Fruit fly (Drosophila melanogaster) whole organism, adult: Measurements from ENCODE around the gene CG3552.
A peak's percentile ranks its signal among the peaks of the same experiment; 100 is the strongest.

Source experiments
- CG11617 ChIP-seq: fragments of 200-800 bp; sonication (Bioruptor generic); optimal IDR thresholded peaks from 2 replicates; lab custom pipeline; 2017; ENCODE audit warnings: mild to moderate bottlenecking, missing biosample characterization, missing genetic modification reagents, missing genetic modification characterization
- CG12768 ChIP-seq: fragments of 200-800 bp; sonication (Bioruptor generic); optimal IDR thresholded peaks from 2 replicates; lab custom pipeline; 2017; ENCODE audit warnings: missing biosample characterization, missing genetic modification characterization, mild to moderate bottlenecking, moderate library complexity, missing genetic modification reagents
- CG14711 ChIP-seq: fragments of 200-800 bp; sonication (Bioruptor generic); optimal IDR thresholded peaks from 2 replicates; lab custom pipeline; 2018; ENCODE audit warnings: missing biosample characterization, mild to moderate bottlenecking, missing genetic modification characterization, moderate library complexity
- CG1620 ChIP-seq: fragments of 200-800 bp; sonication (Bioruptor generic); optimal IDR thresholded peaks from 2 replicates; lab custom pipeline; 2016; ENCODE audit warnings: missing biosample characterization, missing genetic modification characterization
- CG33017 ChIP-seq: fragments of 200-800 bp; sonication (Bioruptor generic); optimal IDR thresholded peaks from 2 replicates; lab custom pipeline; 2018; ENCODE audit warnings: missing biosample characterization, mild to moderate bottlenecking, missing genetic modification characterization, moderate library complexity
- CG5204 ChIP-seq: fragments of 200-800 bp; sonication (Bioruptor generic); optimal IDR thresholded peaks from 2 replicates; lab custom pipeline; 2016; ENCODE audit warnings: missing biosample characterization, missing genetic modification characterization
- CG7045 ChIP-seq: fragments of 200-800 bp; sonication (Bioruptor generic); optimal IDR thresholded peaks from 2 replicates; lab custom pipeline; 2017; ENCODE audit warnings: missing biosample characterization, mild to moderate bottlenecking, missing genetic modification characterization
- CG7101 ChIP-seq: fragments of 200-800 bp; sonication (Bioruptor generic); optimal IDR thresholded peaks from 2 replicates; lab custom pipeline; 2018; ENCODE audit warnings: missing biosample characterization, mild to moderate bottlenecking, missing genetic modification characterization, moderate library complexity
- Clk ChIP-seq: fragments of 200-800 bp; sonication (Bioruptor generic); optimal IDR thresholded peaks from 2 replicates; lab custom pipeline; 2017; ENCODE audit warnings: missing biosample characterization, missing genetic modification characterization
- Crg-1 ChIP-seq: fragments of 200-800 bp; sonication (Bioruptor generic); optimal IDR thresholded peaks from 2 replicates; lab custom pipeline; 2016; ENCODE audit warnings: missing biosample characterization, missing genetic modification characterization
- Hr96 ChIP-seq: fragments of 200-800 bp; sonication (Bioruptor generic); optimal IDR thresholded peaks from 2 replicates; lab custom pipeline; 2016; ENCODE audit warnings: missing biosample characterization, missing genetic modification characterization
- Mnt ChIP-seq: fragments of 200-800 bp; sonication (Bioruptor generic); optimal IDR thresholded peaks from 2 replicates; lab custom pipeline; 2016; ENCODE audit warnings: missing biosample characterization, mild to moderate bottlenecking, missing genetic modification characterization
- bab1 ChIP-seq: fragments of 200-800 bp; sonication (Bioruptor generic); optimal IDR thresholded peaks from 3 replicates; lab custom pipeline; 2019; ENCODE audit warnings: missing biosample characterization, mild to moderate bottlenecking, missing genetic modification characterization, moderate library complexity
- cic ChIP-seq: fragments of 200-800 bp; sonication (Bioruptor generic); optimal IDR thresholded peaks from 2 replicates; lab custom pipeline; 2017; ENCODE audit warnings: missing biosample characterization, mild to moderate bottlenecking, missing genetic modification characterization, moderate library complexity
- cnc ChIP-seq, 2 experiments: fragments of >200 bp; optimal IDR thresholded peaks; 2 replicates each; lab custom pipeline; 2017
- kay ChIP-seq: fragments of 200-800 bp; sonication (Bioruptor generic); peaks from one replicate; lab custom pipeline; 2016; ENCODE audit warnings: missing biosample characterization, missing genetic modification characterization, borderline replicate concordance
- ovo ChIP-seq: fragments of 200-800 bp; sonication (Bioruptor generic); optimal IDR thresholded peaks from 2 replicates; lab custom pipeline; 2016; ENCODE audit warnings: missing biosample characterization, missing genetic modification characterization
- pad ChIP-seq: fragments of 200-800 bp; sonication (Bioruptor generic); optimal IDR thresholded peaks from 3 replicates; lab custom pipeline; 2017; ENCODE audit warnings: missing biosample characterization, missing genetic modification characterization, mild to moderate bottlenecking, moderate library complexity, missing genetic modification reagents
- tj ChIP-seq: fragments of 200-800 bp; sonication (Bioruptor generic); optimal IDR thresholded peaks from 3 replicates; lab custom pipeline; 2017; ENCODE audit warnings: missing biosample characterization, mild to moderate bottlenecking, missing genetic modification characterization, moderate library complexity
- toe ChIP-seq: fragments of 200-800 bp; sonication (Bioruptor generic); optimal IDR thresholded peaks from 2 replicates; lab custom pipeline; 2016; ENCODE audit warnings: missing biosample characterization, missing genetic modification characterization

CG3552 gene

DNA sequence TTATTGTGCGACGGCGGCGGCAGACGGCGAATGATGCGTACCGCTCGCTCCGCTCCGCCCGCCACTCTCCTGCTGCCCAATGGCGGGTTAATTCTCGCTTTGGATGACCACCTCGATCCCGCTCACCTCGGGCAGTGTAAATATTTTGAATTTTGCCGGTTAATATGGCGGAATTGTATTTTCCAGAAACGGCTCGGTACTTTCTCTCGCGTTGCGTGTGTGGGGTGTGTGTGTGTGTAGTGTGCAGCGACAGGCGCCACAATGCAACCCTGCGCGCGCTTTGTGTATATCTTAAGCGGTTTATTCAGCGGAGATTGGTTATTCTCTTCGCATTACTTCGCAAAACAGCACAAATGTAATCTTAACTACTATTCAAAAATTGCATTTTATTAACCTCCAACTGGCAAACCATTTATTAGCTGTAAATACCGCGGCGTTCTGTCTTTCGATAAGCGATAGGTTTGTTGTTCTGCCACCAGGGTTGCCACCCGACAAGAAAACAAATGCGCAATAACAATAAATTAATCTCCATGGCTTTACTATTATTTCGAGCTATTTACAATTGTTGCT, at the start of gene CG3552, which contains the start of gene phol:
TSS of gene CG3552 (plus strand) at position 500 of the 570 bp plus-strand sequence.
TSS of gene phol (minus strand) at position 463 of the 570 bp plus-strand sequence.
- TF ChIP-seq bab1 (GFP tag; lab: Kevin White, UChicago) (peak; percentile 0), CG12768 (GFP tag; lab: Kevin White, UChicago) (no peak), CG14711 (tag; lab: Kevin White, UChicago) (peak; percentile 90), tj (GFP tag; lab: Kevin White, UChicago) (peak; percentile 26), Mnt (GFP tag; lab: Kevin White, UChicago) (peak; percentile 6), Crg-1 (GFP tag; lab: Kevin White, UChicago) (no peak), pad (GFP tag; lab: Kevin White, UChicago) (peak; percentile 8), toe (GFP tag; lab: Kevin White, UChicago) (peak; percentile 33), CG11617 (GFP tag; lab: Kevin White, UChicago) (peak; percentile 56), cnc (optimal IDR thresholded peaks at IDR 0.05; lab: Kevin White, UChicago) (no peak)

DNA sequence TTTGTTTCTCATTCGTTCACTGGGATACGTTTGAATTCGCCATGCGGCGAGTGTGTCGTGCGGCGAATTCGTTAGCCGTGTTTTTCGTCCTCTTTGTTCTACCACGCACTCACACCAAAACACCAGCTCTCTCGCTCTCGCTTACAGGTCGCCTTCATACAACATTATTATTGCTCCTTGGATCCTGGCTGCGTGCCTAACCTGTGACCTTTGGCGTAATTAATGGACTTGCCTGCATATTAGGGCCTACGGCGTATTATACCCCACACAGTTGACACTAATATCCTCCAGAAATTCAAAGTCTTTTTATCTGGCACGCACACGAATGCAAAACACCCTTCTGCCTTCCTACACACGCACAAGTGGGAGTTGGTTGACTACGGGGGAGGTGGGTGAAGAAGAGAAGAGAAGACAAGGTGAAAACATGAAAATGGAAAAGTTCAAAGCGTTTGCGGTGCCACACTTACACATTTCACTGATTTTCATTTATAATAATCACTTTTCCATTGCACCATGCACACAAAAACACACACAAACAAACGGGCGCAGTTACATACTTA, 46.0 kb upstream of the CG3552 start:
- TF ChIP-seq cic (GFP tag; lab: Kevin White, UChicago) (no peak), CG14711 (tag; lab: Kevin White, UChicago) (no peak), tj (GFP tag; lab: Kevin White, UChicago) (no peak), Crg-1 (GFP tag; lab: Kevin White, UChicago) (no peak)

DNA sequence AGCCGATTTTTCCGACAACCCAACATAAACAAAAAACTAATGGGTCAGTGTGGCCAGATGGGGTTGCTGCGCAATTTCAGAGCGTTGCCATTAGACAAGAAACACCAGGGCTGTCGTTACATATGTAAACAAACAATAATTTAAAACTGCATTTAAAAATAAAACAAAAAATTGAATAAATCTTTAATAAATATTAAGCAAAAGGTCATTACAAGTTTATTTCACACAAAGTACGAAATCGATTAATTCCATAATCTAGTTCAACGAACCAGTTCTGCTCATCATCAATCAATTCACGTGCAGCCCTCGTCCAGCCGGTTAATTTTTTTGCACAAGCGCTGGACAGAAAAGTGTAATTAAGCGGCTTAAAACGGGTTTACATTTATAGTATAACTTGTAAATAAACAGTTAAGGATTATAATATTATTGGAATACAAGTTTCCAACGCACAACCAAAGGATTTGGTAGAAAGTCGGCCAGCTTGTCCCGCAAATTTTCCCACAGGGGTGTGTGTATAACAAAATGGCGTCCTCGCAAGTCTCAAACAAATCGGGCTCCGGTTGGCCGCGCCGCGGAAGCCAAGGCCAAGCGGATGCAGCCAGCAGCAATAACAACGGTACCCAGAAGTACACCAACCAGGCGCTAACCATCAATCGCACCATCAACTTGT, 45.2 kb upstream of the CG3552 start, which contains the start of the genes CG4022 and Cpsf5:
TSS of gene CG4022 (minus strand) at position 79 of the 670 bp plus-strand sequence.
TSS of gene Cpsf5 (plus strand) at position 285 of the 670 bp plus-strand sequence.
- TF ChIP-seq CG7101 (peak; percentile 88), ovo (GFP tag; lab: Kevin White, UChicago) (peak; percentile 74), Mnt (GFP tag; lab: Kevin White, UChicago) (peak; percentile 89), toe (GFP tag; lab: Kevin White, UChicago) (peak; percentile 91), pad (GFP tag; lab: Kevin White, UChicago) (peak; percentile 61), kay (GFP tag; lab: Kevin White, UChicago) (peak; percentile 87), CG1620 (GFP tag; lab: Kevin White, UChicago) (peak; percentile 84), CG14711 (tag; lab: Kevin White, UChicago) (peak; percentile 85), CG5204 (GFP tag; lab: Kevin White, UChicago) (no peak), CG12768 (GFP tag; lab: Kevin White, UChicago) (peak; percentile 78), bab1 (GFP tag; lab: Kevin White, UChicago) (peak; percentile 80), CG33017 (peak; percentile 84), cnc (optimal IDR thresholded peaks at IDR 0.05; lab: Kevin White, UChicago) (no peak), CG11617 (GFP tag; lab: Kevin White, UChicago) (peak; percentile 90), Crg-1 (GFP tag; lab: Kevin White, UChicago) (peak; percentile 77), CG7045 (GFP tag; lab: Kevin White, UChicago) (peak; percentile 83), Clk (peak; percentile 62), cic (GFP tag; lab: Kevin White, UChicago) (peak; percentile 66), Hr96 (GFP tag; lab: Kevin White, UChicago) (no peak), tj (GFP tag; lab: Kevin White, UChicago) (peak; percentile 72)

DNA sequence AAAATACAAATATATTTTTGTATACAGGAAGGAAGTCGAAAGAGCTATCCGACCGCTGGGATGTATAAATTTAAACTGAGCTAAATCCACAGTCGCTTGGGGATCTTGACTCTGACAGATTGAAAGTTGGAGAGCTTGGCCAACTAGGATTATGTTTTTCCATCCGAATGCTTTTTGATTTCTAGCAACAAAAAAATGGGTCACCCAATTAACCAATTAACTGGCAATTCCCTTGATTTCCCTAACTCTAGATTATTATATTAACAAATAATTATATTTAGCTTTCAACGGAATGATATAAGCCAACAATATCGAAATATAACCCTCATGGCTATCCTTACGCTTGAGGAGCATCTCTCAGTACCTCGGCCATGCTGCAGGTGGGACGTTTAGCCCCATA, 38.8 kb upstream of the CG3552 start, which contains the start of gene CG3982:
TSS of gene CG3982 (minus strand) at position 101 of the 400 bp plus-strand sequence.
- TF ChIP-seq CG7101 (no peak), ovo (GFP tag; lab: Kevin White, UChicago) (no peak), cnc (optimal IDR thresholded peaks at IDR 0.05; lab: Kevin White, UChicago) (no peak), CG11617 (GFP tag; lab: Kevin White, UChicago) (no peak), Clk (no peak), bab1 (GFP tag; lab: Kevin White, UChicago) (no peak), CG5204 (GFP tag; lab: Kevin White, UChicago) (no peak), tj (GFP tag; lab: Kevin White, UChicago) (no peak)

DNA sequence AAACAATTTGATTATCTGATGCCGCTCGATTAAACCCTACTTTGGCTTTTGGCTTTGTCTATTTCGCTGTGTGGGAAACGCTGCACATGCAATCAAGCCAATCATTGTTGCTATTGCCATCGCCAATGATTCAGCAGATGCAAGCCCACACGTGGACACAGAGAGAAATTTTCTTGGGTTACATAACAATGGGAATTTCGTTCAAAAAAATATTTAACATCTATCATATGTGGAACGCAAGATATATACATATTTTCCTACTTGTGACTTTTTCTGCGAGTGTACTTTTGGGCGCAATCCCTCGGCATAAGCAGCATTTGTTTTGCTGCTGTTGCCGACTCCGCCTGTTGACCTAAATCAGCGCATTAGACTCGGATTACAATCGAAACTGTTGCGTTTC, 36.8 kb upstream of the CG3552 start:
- TF ChIP-seq tj (GFP tag; lab: Kevin White, UChicago) = peak; percentile 54
- TF ChIP-seq cnc (optimal IDR thresholded peaks at IDR 0.05; lab: Kevin White, UChicago) = peak; percentile 40 to 63
- no peak for TF ChIP-seq Mnt (GFP tag; lab: Kevin White, UChicago)
- peak; percentile 24 for TF ChIP-seq CG12768 (GFP tag; lab: Kevin White, UChicago)
- TF ChIP-seq cic (GFP tag; lab: Kevin White, UChicago) = no peak
- no peak for TF ChIP-seq CG11617 (GFP tag; lab: Kevin White, UChicago)
- TF ChIP-seq CG7101 = no peak
- no peak for TF ChIP-seq pad (GFP tag; lab: Kevin White, UChicago)
- TF ChIP-seq Clk = no peak
- no peak for TF ChIP-seq Crg-1 (GFP tag; lab: Kevin White, UChicago)
- TF ChIP-seq CG7045 (GFP tag; lab: Kevin White, UChicago) = no peak
- no peak for TF ChIP-seq CG33017
- no peak for TF ChIP-seq kay (GFP tag; lab: Kevin White, UChicago)
- TF ChIP-seq ovo (GFP tag; lab: Kevin White, UChicago) = no peak
- TF ChIP-seq toe (GFP tag; lab: Kevin White, UChicago) = no peak
- TF ChIP-seq CG5204 (GFP tag; lab: Kevin White, UChicago) = peak; percentile 35
- TF ChIP-seq bab1 (GFP tag; lab: Kevin White, UChicago) = peak; percentile 41
- TF ChIP-seq CG1620 (GFP tag; lab: Kevin White, UChicago) = no peak
- no peak for TF ChIP-seq CG14711 (tag; lab: Kevin White, UChicago)
- peak; percentile 38 for TF ChIP-seq Hr96 (GFP tag; lab: Kevin White, UChicago)
